Fruit fly (Drosophila melanogaster) whole organism, wandering third instar larva: Measurements from ENCODE around the gene twin.

Source experiments
- Abd-B ChIP-seq: fragments of >200 bp; optimal IDR thresholded peaks from 2 replicates; lab custom pipeline; 2017; ENCODE audit warnings: missing biosample characterization, missing genetic modification characterization
- CG32264 ChIP-seq: fragments of 200-800 bp; sonication (Bioruptor generic); optimal IDR thresholded peaks from 2 replicates; lab custom pipeline; 2016; ENCODE audit warnings: missing biosample characterization, missing genetic modification characterization
- CG9705 ChIP-seq: fragments of 200-800 bp; sonication (Bioruptor generic); optimal IDR thresholded peaks from 2 replicates; lab custom pipeline; 2018; ENCODE audit warnings: missing biosample characterization, mild to moderate bottlenecking, missing genetic modification characterization
- CrebA ChIP-seq: fragments of 200-800 bp; sonication (Bioruptor generic); optimal IDR thresholded peaks from 2 replicates; lab custom pipeline; 2016; ENCODE audit warnings: missing biosample characterization, mild to moderate bottlenecking, missing genetic modification characterization, borderline replicate concordance
- Dif ChIP-seq: fragments of 200-275, 200-300 bp; sonication (Bioruptor generic); optimal IDR thresholded peaks from 2 replicates; lab custom pipeline; 2018; ENCODE audit warnings: missing biosample characterization, missing genetic modification characterization; ENCODE audit not compliant: partially characterized antibody
- Jra ChIP-seq: sonication (Bioruptor generic); optimal IDR thresholded peaks from 2 replicates; lab custom pipeline; 2016; ENCODE audit warnings: missing biosample characterization, missing genetic modification characterization
- OdsH ChIP-seq: fragments of 200-800 bp; sonication (Bioruptor generic); optimal IDR thresholded peaks from 2 replicates; lab custom pipeline; 2016; ENCODE audit warnings: missing biosample characterization, mild to moderate bottlenecking, missing genetic modification characterization
- Sp1 ChIP-seq: fragments of 200-800 bp; sonication (Bioruptor generic); optimal IDR thresholded peaks from 3 replicates; lab custom pipeline; 2019; ENCODE audit warnings: missing biosample characterization, mild to moderate bottlenecking, missing genetic modification characterization, moderate library complexity
- Vsx2 ChIP-seq: fragments of 200-300, 225-300 bp; sonication (Bioruptor generic); optimal IDR thresholded peaks from 2 replicates; lab custom pipeline; 2018; ENCODE audit warnings: missing biosample characterization, missing genetic modification characterization; ENCODE audit not compliant: partially characterized antibody
- dsf ChIP-seq: sonication (Bioruptor generic); optimal IDR thresholded peaks from 2 replicates; lab custom pipeline; 2016; ENCODE audit warnings: missing biosample characterization, missing genetic modification characterization, borderline replicate concordance
- h ChIP-seq: fragments of 200-800 bp; sonication (Bioruptor generic); optimal IDR thresholded peaks from 3 replicates; lab custom pipeline; 2016; ENCODE audit warnings: missing biosample characterization, mild to moderate bottlenecking, missing genetic modification characterization
- lola ChIP-seq: fragments of >200 bp; optimal IDR thresholded peaks from 2 replicates; lab custom pipeline; 2017; ENCODE audit warnings: missing biosample characterization, missing genetic modification characterization
- rgr ChIP-seq: fragments of 200-800 bp; sonication (Bioruptor generic); optimal IDR thresholded peaks from 3 replicates; lab custom pipeline; 2016; ENCODE audit warnings: missing biosample characterization, mild to moderate bottlenecking, missing genetic modification characterization

DNA sequence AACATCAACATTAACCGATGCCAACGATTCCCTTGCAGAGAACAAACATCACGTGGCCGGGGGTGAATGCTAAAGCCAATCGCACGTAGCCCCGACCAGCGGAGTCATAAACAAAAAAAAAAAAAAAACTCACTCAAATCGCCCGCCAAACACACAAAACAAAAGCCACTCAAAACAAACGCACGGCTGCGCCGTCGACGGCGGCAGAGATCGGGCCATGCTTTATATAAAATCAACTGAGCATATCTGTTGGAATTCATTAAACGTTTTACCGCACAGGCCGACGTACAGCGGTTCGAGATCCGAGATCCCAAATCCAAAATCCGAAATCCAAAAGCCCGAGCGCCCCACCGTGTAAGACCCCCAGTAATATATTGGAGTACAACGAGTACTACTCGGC is 49.4 kb downstream of the twin start, which contains the start of gene CG13606:
- TF ChIP-seq CrebA (no peak), dsf (GFP tag; lab: Kevin White, UChicago) (no peak), CG9705 (GFP tag; lab: Kevin White, UChicago) (no peak), CG32264 (GFP tag; lab: Kevin White, UChicago) (no peak), Vsx2 (no peak), lola (GFP tag; lab: Kevin White, UChicago) (no peak), h (GFP tag; lab: Kevin White, UChicago) (no peak), Abd-B (GFP tag; lab: Kevin White, UChicago) (no peak), rgr (GFP tag; lab: Kevin White, UChicago) (no peak), Dif (GFP tag; lab: Kevin White, UChicago) (no peak), Jra (GFP tag; lab: Kevin White, UChicago) (no peak), Sp1 (GFP tag; lab: Kevin White, UChicago) (no peak), OdsH (GFP tag; lab: Kevin White, UChicago) (no peak)
